Fruit fly (Drosophila melanogaster) S2 (cell line): ENCODE measurements around the gene CG3638.

Experiments used
- CG8478 ChIP-seq: fragments of >200 bp; optimal IDR thresholded peaks from 2 replicates; lab custom pipeline; 2018
- CTCF ChIP-seq, 2 experiments: fragments of >200 bp; optimal IDR thresholded peaks; 2 replicates each; lab custom pipeline; 2018

dm6 chrX:1229098-1229497, 7.4 kb downstream of the CG3638 start:
- TF ChIP-seq CTCF (optimal IDR thresholded peaks at IDR 0.05; lab: Kevin White, UChicago), result no peak
- TF ChIP-seq CG8478, result no peak
